Fruit fly (Drosophila melanogaster) whole organism, wandering third instar larva: ENCODE data around the gene Ekar.

ENCODE experiments used
- Abd-B ChIP-seq: fragments of >200 bp; optimal IDR thresholded peaks from 2 replicates; lab custom pipeline; 2017; ENCODE audit warnings: missing biosample characterization, missing genetic modification characterization
- CG32264 ChIP-seq: fragments of 200-800 bp; sonication (Bioruptor generic); optimal IDR thresholded peaks from 2 replicates; lab custom pipeline; 2016; ENCODE audit warnings: missing biosample characterization, missing genetic modification characterization
- CG9705 ChIP-seq: fragments of 200-800 bp; sonication (Bioruptor generic); optimal IDR thresholded peaks from 2 replicates; lab custom pipeline; 2018; ENCODE audit warnings: missing biosample characterization, mild to moderate bottlenecking, missing genetic modification characterization
- CrebA ChIP-seq: fragments of 200-800 bp; sonication (Bioruptor generic); optimal IDR thresholded peaks from 2 replicates; lab custom pipeline; 2016; ENCODE audit warnings: missing biosample characterization, mild to moderate bottlenecking, missing genetic modification characterization, borderline replicate concordance
- Dfd ChIP-seq: fragments of >200 bp; optimal IDR thresholded peaks from 2 replicates; lab custom pipeline; 2017; ENCODE audit warnings: missing biosample characterization, missing genetic modification characterization
- Dif ChIP-seq: fragments of 200-275, 200-300 bp; sonication (Bioruptor generic); optimal IDR thresholded peaks from 2 replicates; lab custom pipeline; 2018; ENCODE audit warnings: missing biosample characterization, missing genetic modification characterization; ENCODE audit not compliant: partially characterized antibody
- GATAd ChIP-seq: sonication (Bioruptor generic); optimal IDR thresholded peaks from 2 replicates; lab custom pipeline; 2016; ENCODE audit warnings: missing biosample characterization, missing genetic modification characterization
- HLH106 ChIP-seq: fragments of 200-800 bp; optimal IDR thresholded peaks from 3 replicates; lab custom pipeline; 2019; ENCODE audit warnings: missing biosample characterization, mild to moderate bottlenecking, missing genetic modification characterization, moderate library complexity
- Hnf4 ChIP-seq: fragments of 200-800 bp; sonication (Bioruptor generic); optimal IDR thresholded peaks from 2 replicates; lab custom pipeline; 2016; ENCODE audit warnings: missing biosample characterization, mild to moderate bottlenecking, missing genetic modification characterization
- Hr78 ChIP-seq: fragments of >200 bp; optimal IDR thresholded peaks from 2 replicates; lab custom pipeline; 2017; ENCODE audit warnings: missing biosample characterization, missing genetic modification characterization
- Hr83 ChIP-seq: fragments of 200-300 bp; sonication (Bioruptor generic); optimal IDR thresholded peaks from 2 replicates; lab custom pipeline; 2016; ENCODE audit warnings: missing biosample characterization, mild to moderate bottlenecking, missing genetic modification characterization, moderate library complexity; ENCODE audit not compliant: poor library complexity, severe bottlenecking
- Jra ChIP-seq: sonication (Bioruptor generic); optimal IDR thresholded peaks from 2 replicates; lab custom pipeline; 2016; ENCODE audit warnings: missing biosample characterization, missing genetic modification characterization
- Mio ChIP-seq: sonication (Bioruptor generic); optimal IDR thresholded peaks from 2 replicates; lab custom pipeline; 2016; ENCODE audit warnings: missing biosample characterization, missing genetic modification characterization
- Myc ChIP-seq: fragments of >200 bp; optimal IDR thresholded peaks from 2 replicates; lab custom pipeline; 2017
- N ChIP-seq: fragments of >200 bp; optimal IDR thresholded peaks from 2 replicates; lab custom pipeline; 2018; ENCODE audit warnings: missing biosample characterization, missing external identifiers, missing genetic modification characterization
- OdsH ChIP-seq: fragments of 200-800 bp; sonication (Bioruptor generic); optimal IDR thresholded peaks from 2 replicates; lab custom pipeline; 2016; ENCODE audit warnings: missing biosample characterization, mild to moderate bottlenecking, missing genetic modification characterization
- Rel ChIP-seq, 2 experiments: fragments of 200-800 bp; sonication (Bioruptor generic) in 1 of 2; optimal IDR thresholded peaks; 2 replicates in 1 of 2; 3 replicates in 1 of 2; lab custom pipeline; 2016 to 2019; ENCODE audit warnings: mild to moderate bottlenecking in 2 of 2, missing biosample characterization in 2 of 2, missing genetic modification characterization in 2 of 2, moderate library complexity in 1 of 2
- Sp1 ChIP-seq: fragments of 200-800 bp; sonication (Bioruptor generic); optimal IDR thresholded peaks from 3 replicates; lab custom pipeline; 2019; ENCODE audit warnings: missing biosample characterization, mild to moderate bottlenecking, missing genetic modification characterization, moderate library complexity
- Vsx2 ChIP-seq: fragments of 200-300, 225-300 bp; sonication (Bioruptor generic); optimal IDR thresholded peaks from 2 replicates; lab custom pipeline; 2018; ENCODE audit warnings: missing biosample characterization, missing genetic modification characterization; ENCODE audit not compliant: partially characterized antibody
- br ChIP-seq: fragments of 200-800 bp; sonication (Bioruptor generic); optimal IDR thresholded peaks from 2 replicates; lab custom pipeline; 2016; ENCODE audit warnings: missing biosample characterization, missing genetic modification characterization
- brk ChIP-seq: fragments of 200-800 bp; sonication (Bioruptor generic); optimal IDR thresholded peaks from 2 replicates; lab custom pipeline; 2016; ENCODE audit warnings: missing biosample characterization, mild to moderate bottlenecking, missing genetic modification characterization
- dl ChIP-seq, 2 experiments: fragments of 175-275, 200-275 bp in 1 of 2; fragments of 200-275 bp in 1 of 2; sonication (Bioruptor generic); optimal IDR thresholded peaks; lab custom pipeline; 2018; ENCODE audit warnings: mild to moderate bottlenecking in 2 of 2, missing biosample characterization in 2 of 2, missing genetic modification characterization in 2 of 2, moderate library complexity in 2 of 2; ENCODE audit not compliant: partially characterized antibody in 2 of 2, insufficient read depth in 1 of 2
- dmrt93B ChIP-seq: fragments of 200-800 bp; sonication (Bioruptor generic); optimal IDR thresholded peaks from 2 replicates; lab custom pipeline; 2018; ENCODE audit warnings: missing biosample characterization, mild to moderate bottlenecking, missing genetic modification characterization
- dsf ChIP-seq: sonication (Bioruptor generic); optimal IDR thresholded peaks from 2 replicates; lab custom pipeline; 2016; ENCODE audit warnings: missing biosample characterization, missing genetic modification characterization, borderline replicate concordance
- ey ChIP-seq: fragments of 200-800 bp; sonication (Bioruptor generic); optimal IDR thresholded peaks from 2 replicates; lab custom pipeline; 2016; ENCODE audit warnings: missing biosample characterization, missing genetic modification characterization
- foxo ChIP-seq, 2 experiments: fragments of 200-800 bp; sonication (Bioruptor generic); optimal IDR thresholded peaks; 2 replicates in 1 of 2; 3 replicates in 1 of 2; lab custom pipeline; 2016 to 2017; ENCODE audit warnings: missing biosample characterization in 2 of 2, missing genetic modification characterization in 2 of 2
- fru ChIP-seq: fragments of 200-800 bp; sonication (Bioruptor generic); optimal IDR thresholded peaks from 3 replicates; lab custom pipeline; 2016; ENCODE audit warnings: missing biosample characterization, mild to moderate bottlenecking, missing genetic modification characterization
- h ChIP-seq: fragments of 200-800 bp; sonication (Bioruptor generic); optimal IDR thresholded peaks from 3 replicates; lab custom pipeline; 2016; ENCODE audit warnings: missing biosample characterization, mild to moderate bottlenecking, missing genetic modification characterization
- jim ChIP-seq: fragments of 175-275, 200-325 bp; sonication (Bioruptor generic); optimal IDR thresholded peaks from 2 replicates; lab custom pipeline; 2016; ENCODE audit warnings: missing biosample characterization, mild to moderate bottlenecking, missing genetic modification characterization
- lola ChIP-seq: fragments of >200 bp; optimal IDR thresholded peaks from 2 replicates; lab custom pipeline; 2017; ENCODE audit warnings: missing biosample characterization, missing genetic modification characterization
- pan ChIP-seq: fragments of >200 bp; optimal IDR thresholded peaks from 2 replicates; lab custom pipeline; 2017
- psq ChIP-seq: fragments of 200-800 bp; sonication (Bioruptor generic); optimal IDR thresholded peaks from 3 replicates; lab custom pipeline; 2017; ENCODE audit warnings: missing biosample characterization, mild to moderate bottlenecking, missing genetic modification characterization, moderate library complexity
- rgr ChIP-seq: fragments of 200-800 bp; sonication (Bioruptor generic); optimal IDR thresholded peaks from 3 replicates; lab custom pipeline; 2016; ENCODE audit warnings: missing biosample characterization, mild to moderate bottlenecking, missing genetic modification characterization
- sage ChIP-seq: fragments of 200-800 bp; sonication (Bioruptor generic); optimal IDR thresholded peaks from 2 replicates; lab custom pipeline; 2016; ENCODE audit warnings: missing biosample characterization, mild to moderate bottlenecking, missing genetic modification characterization
- sv ChIP-seq: fragments of 200-800 bp; sonication (Bioruptor generic); optimal IDR thresholded peaks from 3 replicates; lab custom pipeline; 2016; ENCODE audit warnings: missing biosample characterization, missing genetic modification characterization
- tai ChIP-seq: sonication (Bioruptor generic); optimal IDR thresholded peaks from 2 replicates; lab custom pipeline; 2016; ENCODE audit warnings: missing biosample characterization, missing genetic modification characterization
- usp ChIP-seq: fragments of >200 bp; optimal IDR thresholded peaks from 2 replicates; lab custom pipeline; 2017; ENCODE audit warnings: missing biosample characterization, missing genetic modification characterization
- woc ChIP-seq: sonication (Bioruptor generic); optimal IDR thresholded peaks from 2 replicates; lab custom pipeline; 2016; ENCODE audit warnings: missing biosample characterization, mild to moderate bottlenecking, missing genetic modification characterization

The Ekar gene

dm6 chr4:670905-671419 lies 24.6 kb upstream of the Ekar start, which contains the start of gene CG11360:
Gene CG11360, plus strand, starts transcription at chr4:671142.
- peak; percentile 76 for TF ChIP-seq Hr78 (GFP tag; lab: Kevin White, UChicago)
- no peak for TF ChIP-seq Dfd (GFP tag; lab: Kevin White, UChicago)
- no peak for TF ChIP-seq psq (GFP tag; lab: Kevin White, UChicago)
- no peak for TF ChIP-seq h (GFP tag; lab: Kevin White, UChicago)
- no peak for TF ChIP-seq CrebA (GFP tag; lab: Kevin White, UChicago)
- no peak for TF ChIP-seq brk
- no peak for TF ChIP-seq br (GFP tag; lab: Kevin White, UChicago)
- no peak for TF ChIP-seq Sp1
- no peak for TF ChIP-seq pan (lab: Kevin White, UChicago)
- peak; percentile 4 for TF ChIP-seq Myc (lab: Kevin White, UChicago)
- no peak for TF ChIP-seq Rel (GFP tag; optimal IDR thresholded peaks at IDR 0.05; lab: Kevin White, UChicago)
- TF ChIP-seq Rel (tag; optimal IDR thresholded peaks at IDR 0.05; lab: Kevin White, UChicago): no peak
- TF ChIP-seq ey: peak; percentile 19
- TF ChIP-seq CG9705: no peak
- peak; percentile 96 for TF ChIP-seq N (GFP tag; lab: Kevin White, UChicago)
- TF ChIP-seq usp: no peak
- TF ChIP-seq foxo (GFP tag; optimal IDR thresholded peaks at IDR 0.05; lab: Kevin White, UChicago): no peak
- TF ChIP-seq jim (GFP tag; lab: Kevin White, UChicago): no peak
- TF ChIP-seq lola: no peak
- TF ChIP-seq Abd-B (GFP tag; lab: Kevin White, UChicago): no peak
- TF ChIP-seq Hr83: peak; percentile 11
- TF ChIP-seq Hnf4: no peak
- TF ChIP-seq GATAd: no peak
- TF ChIP-seq tai (GFP tag; lab: Kevin White, UChicago): peak; percentile 42
- TF ChIP-seq dsf: no peak
- no peak for TF ChIP-seq dl (GFP tag; optimal IDR thresholded peaks at IDR 0.05; lab: Kevin White, UChicago; ENCODE audit: insufficient read depth in 1 of 2, partially characterized antibody in 2 of 2)
- no peak for TF ChIP-seq OdsH
- TF ChIP-seq woc (GFP tag; lab: Kevin White, UChicago): peak; percentile 81
- TF ChIP-seq CG32264 (GFP tag; lab: Kevin White, UChicago): no peak
- no peak for TF ChIP-seq Mio (GFP tag; lab: Kevin White, UChicago)
- no peak for TF ChIP-seq rgr
- no peak for TF ChIP-seq fru (GFP tag; lab: Kevin White, UChicago)
- TF ChIP-seq Jra (GFP tag; lab: Kevin White, UChicago): peak; percentile 8
- no peak for TF ChIP-seq Vsx2 (GFP tag; lab: Kevin White, UChicago)
- no peak for TF ChIP-seq HLH106
- TF ChIP-seq dmrt93B (GFP tag; lab: Kevin White, UChicago): no peak
- no peak for TF ChIP-seq sv (GFP tag; lab: Kevin White, UChicago)
- TF ChIP-seq Dif (GFP tag; lab: Kevin White, UChicago): no peak
- no peak for TF ChIP-seq sage

dm6 chr4:664277-664676 lies 17.9 kb upstream of the Ekar start:
- TF ChIP-seq Rel (GFP tag; optimal IDR thresholded peaks at IDR 0.05; lab: Kevin White, UChicago): no peak
- no peak for TF ChIP-seq Rel (tag; optimal IDR thresholded peaks at IDR 0.05; lab: Kevin White, UChicago)
- no peak for TF ChIP-seq dl (GFP tag; optimal IDR thresholded peaks at IDR 0.05; lab: Kevin White, UChicago; ENCODE audit: insufficient read depth in 1 of 2, partially characterized antibody in 2 of 2)
- no peak for TF ChIP-seq woc (GFP tag; lab: Kevin White, UChicago)
- TF ChIP-seq tai (GFP tag; lab: Kevin White, UChicago): no peak
- no peak for TF ChIP-seq GATAd
- no peak for TF ChIP-seq br (GFP tag; lab: Kevin White, UChicago)
- TF ChIP-seq sage: no peak
- no peak for TF ChIP-seq Vsx2 (GFP tag; lab: Kevin White, UChicago)
- no peak for TF ChIP-seq Myc (lab: Kevin White, UChicago)
- TF ChIP-seq Hr83: no peak
- TF ChIP-seq CG32264 (GFP tag; lab: Kevin White, UChicago): no peak
- no peak for TF ChIP-seq HLH106
- no peak for TF ChIP-seq usp
- TF ChIP-seq Hnf4: no peak
- TF ChIP-seq, all 38 proteins: peak for 0
